Worm (Caenorhabditis elegans) whole organism, L3 larva: ENCODE results near the gene npp-18.

Source experiments
- ZK546.5 ChIP-seq: sonication (generic microtip); optimal IDR thresholded peaks from 2 replicates; lab custom pipeline; 2017; ENCODE audit warnings: missing biosample characterization, missing genetic modification characterization
- ama-1 ChIP-seq: fragments of 150-350 bp; optimal IDR thresholded peaks from 2 replicates; lab custom pipeline; 2018
- ceh-16 ChIP-seq: sonication (generic microtip); optimal IDR thresholded peaks from 2 replicates; lab custom pipeline; 2017; ENCODE audit warnings: missing biosample characterization, missing genetic modification characterization
- ceh-28 ChIP-seq: fragments of 150-350 bp; optimal IDR thresholded peaks from 2 replicates; lab custom pipeline; 2014; ENCODE audit warnings: missing biosample characterization, missing genetic modification reagents, missing genetic modification characterization
- ceh-82 ChIP-seq: fragments of 150-350 bp; optimal IDR thresholded peaks from 2 replicates; lab custom pipeline; 2014; ENCODE audit warnings: missing biosample characterization, missing genetic modification characterization
- daf-12 ChIP-seq: fragments of 150-350 bp; optimal IDR thresholded peaks from 2 replicates; lab custom pipeline; 2014; ENCODE audit warnings: missing biosample characterization, missing genetic modification reagents, missing genetic modification characterization
- egl-27 ChIP-seq: sonication (generic microtip); optimal IDR thresholded peaks from 4 replicates; lab custom pipeline; 2017; ENCODE audit warnings: missing biosample characterization, missing genetic modification reagents, missing genetic modification characterization
- egl-5 ChIP-seq: fragments of 150-350 bp; optimal IDR thresholded peaks from 2 replicates; lab custom pipeline; 2017; ENCODE audit warnings: missing biosample characterization, missing genetic modification reagents, missing genetic modification characterization, inconsistent platforms
- elt-1 ChIP-seq: fragments of 150-350 bp; optimal IDR thresholded peaks from 2 replicates; lab custom pipeline; 2014; ENCODE audit warnings: missing biosample characterization, missing genetic modification characterization
- elt-2 ChIP-seq: sonication (generic microtip); optimal IDR thresholded peaks from 2 replicates; lab custom pipeline; 2016; ENCODE audit warnings: missing genetic modification reagents, mild to moderate bottlenecking, missing genetic modification characterization, missing compliant biosample characterization
- fkh-10 ChIP-seq: sonication (generic microtip); optimal IDR thresholded peaks from 2 replicates; lab custom pipeline; 2017; ENCODE audit warnings: missing biosample characterization, missing genetic modification reagents, missing genetic modification characterization
- fkh-2 ChIP-seq: fragments of 150-350 bp; optimal IDR thresholded peaks from 2 replicates; lab custom pipeline; 2014; ENCODE audit warnings: missing biosample characterization, missing genetic modification reagents, missing genetic modification characterization
- hmg-11 ChIP-seq: sonication (generic microtip); optimal IDR thresholded peaks from 2 replicates; lab custom pipeline; 2016; ENCODE audit warnings: missing genetic modification characterization, missing compliant biosample characterization
- jun-1 ChIP-seq: fragments of 150-350 bp; optimal IDR thresholded peaks from 2 replicates; lab custom pipeline; 2014; ENCODE audit warnings: missing biosample characterization, missing genetic modification reagents, missing genetic modification characterization
- lin-39 ChIP-seq: fragments of 150-350 bp; optimal IDR thresholded peaks from 2 replicates; lab custom pipeline; 2018; ENCODE audit warnings: missing biosample characterization, missing genetic modification reagents, missing genetic modification characterization
- lsy-12 ChIP-seq: sonication (generic microtip); optimal IDR thresholded peaks from 2 replicates; lab custom pipeline; 2016; ENCODE audit warnings: mild to moderate bottlenecking, missing genetic modification characterization, missing compliant biosample characterization
- mdl-1 ChIP-seq: fragments of 150-350 bp; optimal IDR thresholded peaks from 2 replicates; lab custom pipeline; 2014; ENCODE audit warnings: missing biosample characterization, missing genetic modification characterization
- nfya-1 ChIP-seq: sonication (generic microtip); optimal IDR thresholded peaks from 2 replicates; lab custom pipeline; 2017; ENCODE audit warnings: missing genetic modification characterization, mild to moderate bottlenecking, missing compliant biosample characterization, antibody characterized with exemption, moderate library complexity; ENCODE audit not compliant: insufficient read depth
- nhr-11 ChIP-seq: fragments of 150-350 bp; optimal IDR thresholded peaks from 2 replicates; lab custom pipeline; 2014; ENCODE audit warnings: missing biosample characterization, missing genetic modification characterization
- nhr-12 ChIP-seq: fragments of 150-350 bp; optimal IDR thresholded peaks from 2 replicates; lab custom pipeline; 2014; ENCODE audit warnings: missing biosample characterization, missing genetic modification characterization
- nhr-23 ChIP-seq: fragments of 150-350 bp; optimal IDR thresholded peaks from 2 replicates; lab custom pipeline; 2014; ENCODE audit warnings: missing biosample characterization, missing genetic modification reagents, missing genetic modification characterization
- nhr-237 ChIP-seq: fragments of 150-350 bp; optimal IDR thresholded peaks from 2 replicates; lab custom pipeline; 2014; ENCODE audit warnings: missing biosample characterization, missing genetic modification characterization
- nhr-25 ChIP-seq: sonication (generic microtip); optimal IDR thresholded peaks from 2 replicates; lab custom pipeline; 2017; ENCODE audit warnings: missing biosample characterization, missing genetic modification characterization
- nhr-28 ChIP-seq: fragments of 150-350 bp; optimal IDR thresholded peaks from 2 replicates; lab custom pipeline; 2014; ENCODE audit warnings: missing biosample characterization, missing genetic modification characterization
- nhr-43 ChIP-seq: sonication (generic microtip); optimal IDR thresholded peaks from 2 replicates; lab custom pipeline; 2016; ENCODE audit warnings: mild to moderate bottlenecking, missing genetic modification characterization, missing compliant biosample characterization; ENCODE audit not compliant: poor library complexity, severe bottlenecking
- nhr-67 ChIP-seq: fragments of 150-350 bp; optimal IDR thresholded peaks from 2 replicates; lab custom pipeline; 2014; ENCODE audit warnings: missing biosample characterization, missing genetic modification characterization
- nhr-76 ChIP-seq: fragments of 150-350 bp; sonication (generic microtip); optimal IDR thresholded peaks from 5 replicates; lab custom pipeline; 2014; ENCODE audit warnings: missing biosample characterization, missing genetic modification characterization
- pha-4 ChIP-seq: fragments of 150-350 bp; optimal IDR thresholded peaks from 2 replicates; lab custom pipeline; 2014; ENCODE audit warnings: missing biosample characterization, missing genetic modification reagents, missing genetic modification characterization
- pqm-1 ChIP-seq: fragments of 150-350 bp; optimal IDR thresholded peaks from 2 replicates; lab custom pipeline; 2017; ENCODE audit warnings: missing biosample characterization, missing genetic modification characterization, inconsistent platforms
- sea-2 ChIP-seq: fragments of 150-350 bp; sonication (generic microtip); optimal IDR thresholded peaks from 4 replicates; lab custom pipeline; 2014; ENCODE audit warnings: missing biosample characterization, missing genetic modification reagents, missing genetic modification characterization
- skn-1 ChIP-seq: fragments of 150-350 bp; optimal IDR thresholded peaks from 2 replicates; lab custom pipeline; 2014; ENCODE audit warnings: missing biosample characterization, missing genetic modification characterization
- snpc-4 ChIP-seq: fragments of 150-350 bp; optimal IDR thresholded peaks from 2 replicates; lab custom pipeline; 2014; ENCODE audit warnings: missing biosample characterization, missing genetic modification characterization
- unc-62 ChIP-seq: fragments of 150-350 bp; sonication (generic microtip); optimal IDR thresholded peaks from 4 replicates; lab custom pipeline; 2014; ENCODE audit warnings: missing biosample characterization, missing genetic modification reagents, missing genetic modification characterization
- zag-1 ChIP-seq: fragments of 150-350 bp; optimal IDR thresholded peaks from 2 replicates; lab custom pipeline; 2014; ENCODE audit warnings: missing biosample characterization, missing genetic modification characterization
- ztf-11 ChIP-seq: fragments of 150-350 bp; optimal IDR thresholded peaks from 2 replicates; lab custom pipeline; 2014; ENCODE audit warnings: missing biosample characterization, missing genetic modification characterization
- ztf-4 ChIP-seq: fragments of 150-350 bp; optimal IDR thresholded peaks from 2 replicates; lab custom pipeline; 2014; ENCODE audit warnings: missing biosample characterization, missing genetic modification characterization

The npp-18 gene

ce11 chrIII:13315071-13315470 is 18.4 kb downstream of the npp-18 start, which contains the start of gene dph-7:
Gene dph-7, plus strand, starts transcription at chrIII:13315123.
- no peak for TF ChIP-seq nhr-23 (tag; lab: Kevin White, UChicago)

- TF ChIP-seq nhr-23 (tag; lab: Kevin White, UChicago) = no peak
- TF ChIP-seq ceh-82 (tag; lab: Kevin White, UChicago) = no peak
- TF ChIP-seq ztf-11 (tag; lab: Kevin White, UChicago) = no peak
- no peak for TF ChIP-seq ztf-4 (tag; lab: Kevin White, UChicago)
- TF ChIP-seq zag-1 = no peak
- no peak for TF ChIP-seq egl-27
- no peak for TF ChIP-seq jun-1 (tag; lab: Kevin White, UChicago)
- TF ChIP-seq ZK546.5 (tag; lab: Kevin White, UChicago) = no peak
- TF ChIP-seq nhr-28 = no peak
- TF ChIP-seq daf-12 = no peak
- TF ChIP-seq sea-2 (GFP tag; lab: Kevin White, UChicago) = no peak
- no peak for TF ChIP-seq skn-1 (tag; lab: Kevin White, UChicago)
- TF ChIP-seq ceh-28 (tag; lab: Kevin White, UChicago) = no peak
- no peak for TF ChIP-seq nhr-12
- TF ChIP-seq ama-1 (lab: Kevin White, UChicago) = no peak
Measured at ce11 chrIII:13316935-13317334, 20.3 kb downstream of the npp-18 start.

- no peak for TF ChIP-seq skn-1 (tag; lab: Kevin White, UChicago)
- no peak for TF ChIP-seq elt-1 (tag; lab: Kevin White, UChicago)
- peak; percentile 58 for TF ChIP-seq nfya-1
- TF ChIP-seq mdl-1 = no peak
Measured at ce11 chrIII:13317383-13317911, 20.8 kb downstream of the npp-18 start.

ce11 chrIII:13322578-13322977 is 25.9 kb downstream of the npp-18 start, which contains the start of gene F53A2.11:
Gene F53A2.11, minus strand, starts transcription at chrIII:13322678.
- no peak for TF ChIP-seq zag-1
- TF ChIP-seq unc-62 (GFP tag; lab: Kevin White, UChicago) = no peak
- no peak for TF ChIP-seq hmg-11
- no peak for TF ChIP-seq pha-4 (tag; lab: Kevin White, UChicago)
- no peak for TF ChIP-seq elt-2 (tag; lab: Kevin White, UChicago)
- TF ChIP-seq jun-1 (tag; lab: Kevin White, UChicago) = no peak
- no peak for TF ChIP-seq pqm-1 (tag; lab: Kevin White, UChicago)
- no peak for TF ChIP-seq snpc-4
- TF ChIP-seq mdl-1 = no peak
- TF ChIP-seq ceh-16 (tag; lab: Kevin White, UChicago) = no peak
- TF ChIP-seq fkh-2 = no peak
- no peak for TF ChIP-seq nhr-237 (tag; lab: Kevin White, UChicago)

ce11 chrIII:13324739-13325138 is 28.1 kb downstream of the npp-18 start, which contains the start of gene F53A2.1:
Gene F53A2.1, minus strand, starts transcription at chrIII:13324839.
- TF ChIP-seq fkh-10 (GFP tag; lab: Kevin White, UChicago) (no peak), nhr-11 (tag; lab: Kevin White, UChicago) (no peak), lsy-12 (no peak), pqm-1 (tag; lab: Kevin White, UChicago) (no peak), lin-39 (tag; lab: Kevin White, UChicago) (no peak), nhr-76 (tag; lab: Kevin White, UChicago) (no peak), ZK546.5 (tag; lab: Kevin White, UChicago) (no peak), sea-2 (GFP tag; lab: Kevin White, UChicago) (no peak), fkh-2 (no peak), egl-5 (no peak), ceh-28 (tag; lab: Kevin White, UChicago) (no peak), nhr-67 (tag; lab: Kevin White, UChicago) (no peak), jun-1 (tag; lab: Kevin White, UChicago) (no peak), nhr-43 (tag; lab: Kevin White, UChicago) (no peak), unc-62 (GFP tag; lab: Kevin White, UChicago) (no peak), hmg-11 (no peak), nhr-25 (tag; lab: Kevin White, UChicago) (no peak)
- TF ChIP-seq, all 47 proteins: peak for 0
